Worm (Caenorhabditis elegans): ENCODE measurements around the gene cox-6A.

The cox-6A gene

ce11 chrIII:5047175-5047574 lies 34.3 kb upstream of the cox-6A start, which contains the start of gene txbp-3:
TSS of gene txbp-3 (minus strand) at chrIII:5047459.
- TF ChIP-seq lir-3 (tag; optimal IDR thresholded peaks at IDR 0.05; ENCODE audit: poor library complexity) (peak; percentile 43), ceh-8 (GFP tag; optimal IDR thresholded peaks at IDR 0.05) (no peak), vab-15 (tag; optimal IDR thresholded peaks at IDR 0.05) (no peak), snpc-4 (tag; optimal IDR thresholded peaks at IDR 0.05) (no peak), nhr-47 (tag; optimal IDR thresholded peaks at IDR 0.05) (peak; percentile 17), nhr-28 (tag; optimal IDR thresholded peaks at IDR 0.05) (no peak), nhr-20 (tag; optimal IDR thresholded peaks at IDR 0.05) (peak; percentile 9), nhr-90 (tag; optimal IDR thresholded peaks at IDR 0.05; ENCODE audit: poor library complexity) (no peak), mab-9 (GFP tag; IDR thresholded peaks at IDR 0.05) (no peak), ces-1 (GFP tag; optimal IDR thresholded peaks at IDR 0.05) (no peak), swsn-7 (tag; optimal IDR thresholded peaks at IDR 0.05) (peak; percentile 2), fkh-10 (GFP tag; optimal IDR thresholded peaks at IDR 0.05) (no peak), efl-3 (GFP tag; optimal IDR thresholded peaks at IDR 0.05) (no peak), irx-1 (tag; optimal IDR thresholded peaks at IDR 0.05) (peak; percentile 20), skn-1 (tag; optimal IDR thresholded peaks at IDR 0.05) (no peak), ets-5 (GFP tag; IDR thresholded peaks at IDR 0.05) (no peak), ama-1 (optimal IDR thresholded peaks at IDR 0.05) (no peak), sox-4 (tag; optimal IDR thresholded peaks at IDR 0.05) (no peak), lin-14 (GFP tag; optimal IDR thresholded peaks at IDR 0.05) (peak; percentile 95), hpl-2 (GFP tag; optimal IDR thresholded peaks at IDR 0.05) (no peak), snu-23 (GFP tag; optimal IDR thresholded peaks at IDR 0.05) (peak; percentile 44), lsy-2 (tag; optimal IDR thresholded peaks at IDR 0.05) (peak; percentile 12 to 48), ceh-82 (tag; optimal IDR thresholded peaks at IDR 0.05) (no peak), egl-13 (tag; optimal IDR thresholded peaks at IDR 0.05) (no peak), pqm-1 (tag; optimal IDR thresholded peaks at IDR 0.05) (no peak), egl-27 (tag; optimal IDR thresholded peaks at IDR 0.05) (no peak), ceh-90 (tag; optimal IDR thresholded peaks at IDR 0.05) (no peak), unc-62 (GFP tag; optimal IDR thresholded peaks at IDR 0.05) (no peak), efl-1 (optimal IDR thresholded peaks at IDR 0.05) (peak; percentile 37 to 42), efl-1 (GFP tag; optimal IDR thresholded peaks at IDR 0.05 in 1 of 2) (peak; percentile 38 to 80), fkh-8 (tag; optimal IDR thresholded peaks at IDR 0.05) (peak; percentile 23), elt-2 (tag; optimal IDR thresholded peaks at IDR 0.05) (peak; percentile 18), ztf-4 (tag; optimal IDR thresholded peaks at IDR 0.05) (no peak), nhr-76 (tag; optimal IDR thresholded peaks at IDR 0.05) (no peak), pax-3 (tag; optimal IDR thresholded peaks at IDR 0.05) (no peak), unc-98 (GFP tag; IDR thresholded peaks at IDR 0.05) (no peak), C16A3.4 (tag; optimal IDR thresholded peaks at IDR 0.05) (peak; percentile 9), dsc-1 (tag; optimal IDR thresholded peaks at IDR 0.05) (no peak), nhr-84 (tag; optimal IDR thresholded peaks at IDR 0.05) (no peak), unc-86 (tag; optimal IDR thresholded peaks at IDR 0.05) (no peak), nhr-237 (tag; optimal IDR thresholded peaks at IDR 0.05) (no peak), hlh-4 (tag; optimal IDR thresholded peaks at IDR 0.05) (no peak), dpl-1 (GFP tag; optimal IDR thresholded peaks at IDR 0.05) (peak in 2 of 3 experiments; percentile 4 to 56), unc-130 (tag; optimal IDR thresholded peaks at IDR 0.05) (no peak), aly-2 (tag; optimal IDR thresholded peaks at IDR 0.05) (no peak), elt-3 (tag; optimal IDR thresholded peaks at IDR 0.05) (no peak), zag-1 (tag; optimal IDR thresholded peaks at IDR 0.05) (no peak), nhr-19 (GFP tag; conservative IDR thresholded peaks at IDR 0.05) (no peak), nhr-77 (tag; optimal IDR thresholded peaks at IDR 0.05) (no peak), blmp-1 (tag; optimal IDR thresholded peaks at IDR 0.05) (peak; percentile 38), aha-1 (tag; optimal IDR thresholded peaks at IDR 0.05) (no peak), C04F5.9 (tag; optimal IDR thresholded peaks at IDR 0.05) (no peak), ztf-11 (tag; optimal IDR thresholded peaks at IDR 0.05) (no peak), lin-35 (GFP tag; optimal IDR thresholded peaks at IDR 0.05) (peak; percentile 32 to 47), ceh-88 (GFP tag; IDR thresholded peaks at IDR 0.05) (no peak)

Data from whole organism, L1 larva.